Fruit fly (Drosophila melanogaster) Kc167 (cell line): ENCODE results near the gene CG11899.

Experiments
- Myc ChIP-seq: fragments of >200 bp; optimal IDR thresholded peaks from 2 replicates; lab custom pipeline; 2017; ENCODE audit warnings: missing external identifiers
- Sin3A ChIP-seq: fragments of >200 bp; optimal IDR thresholded peaks from 2 replicates; lab custom pipeline; 2018; ENCODE audit warnings: missing external identifiers
- h ChIP-seq: fragments of >200 bp; optimal IDR thresholded peaks from 3 replicates; lab custom pipeline; 2018; ENCODE audit warnings: missing external identifiers
- insv ChIP-seq: fragments of >200 bp; optimal IDR thresholded peaks from 3 replicates; lab custom pipeline; 2018; ENCODE audit warnings: missing external identifiers
- psq ChIP-seq: fragments of >200 bp; optimal IDR thresholded peaks from 2 replicates; lab custom pipeline; 2017; ENCODE audit warnings: missing external identifiers
- ttk ChIP-seq: sonication (Bioruptor generic); optimal IDR thresholded peaks from 2 replicates; lab custom pipeline; 2017; ENCODE audit warnings: missing external identifiers

DNA sequence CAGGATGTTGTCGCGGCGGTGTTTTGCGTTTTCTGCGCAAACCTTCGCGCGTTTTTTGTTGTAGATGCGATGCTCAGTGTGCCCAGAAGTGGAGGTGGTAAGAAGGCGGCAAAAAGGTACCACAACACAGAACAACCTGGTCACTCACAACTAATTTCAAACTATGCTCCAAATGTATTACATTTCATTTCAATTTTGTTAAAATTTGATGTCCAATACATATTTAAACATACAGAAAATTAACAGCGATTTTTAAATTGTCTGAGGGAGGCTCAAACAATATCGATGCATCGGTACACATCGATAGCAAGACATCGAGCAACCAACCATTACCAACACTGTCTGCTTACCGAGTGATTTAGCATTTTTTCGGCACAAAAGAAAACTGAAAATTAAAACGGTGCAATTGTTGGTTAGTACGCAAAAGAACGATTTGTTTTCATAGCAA is 47.0 kb upstream of the CG11899 start, which contains the start of the genes Slbp and Rpn2:
- TF ChIP-seq psq, result no peak
- TF ChIP-seq ttk (lab: Kevin White, UChicago), result no peak
- TF ChIP-seq insv (lab: Kevin White, UChicago), result no peak
- TF ChIP-seq h (lab: Kevin White, UChicago), result no peak
- no peak for TF ChIP-seq Myc (lab: Kevin White, UChicago)
- TF ChIP-seq Sin3A, result no peak
